Fruit fly (Drosophila melanogaster) whole organism, pupa: Measurements from ENCODE around the gene tara.

Source experiments
- CG10348 ChIP-seq: fragments of 200-800 bp; sonication (Bioruptor generic); IDR thresholded peaks from 2 replicates; pipeline ENCODE4 v1.3.6; 2022; ENCODE audit warnings: missing biosample characterization, missing genetic modification characterization
- CG12605 ChIP-seq: fragments of 200-800 bp; sonication (Bioruptor generic); IDR thresholded peaks from 2 replicates; pipeline ENCODE4 v1.3.6; 2022; ENCODE audit warnings: missing biosample characterization, missing genetic modification characterization
- CG13204 ChIP-seq: fragments of 200-800 bp; sonication (Bioruptor generic); optimal IDR thresholded peaks from 2 replicates; lab custom pipeline; 2018; ENCODE audit warnings: missing biosample characterization, mild to moderate bottlenecking, missing genetic modification characterization, moderate library complexity
- CG14655 ChIP-seq: fragments of 200-800 bp; sonication (Bioruptor generic); optimal IDR thresholded peaks from 3 replicates; lab custom pipeline; 2017; ENCODE audit warnings: mild to moderate bottlenecking, missing biosample characterization, missing genetic modification reagents, missing genetic modification characterization
- CG15710 ChIP-seq: fragments of 200-800 bp; sonication (Bioruptor generic); optimal IDR thresholded peaks from 2 replicates; lab custom pipeline; 2018; ENCODE audit warnings: missing biosample characterization, mild to moderate bottlenecking, missing genetic modification characterization, moderate library complexity
- CG17806 ChIP-seq: fragments of 200-800 bp; sonication (Bioruptor generic); optimal IDR thresholded peaks from 2 replicates; lab custom pipeline; 2018; ENCODE audit warnings: missing biosample characterization, mild to moderate bottlenecking, missing genetic modification characterization, moderate library complexity
- CG32121 ChIP-seq: fragments of 200-800 bp; sonication (Bioruptor generic); IDR thresholded peaks from 2 replicates; pipeline ENCODE4 v1.3.6; 2022; ENCODE audit warnings: missing biosample characterization, missing genetic modification characterization
- CG34367 ChIP-seq: fragments of 200-800 bp; sonication (Bioruptor generic); optimal IDR thresholded peaks from 2 replicates; lab custom pipeline; 2018; ENCODE audit warnings: missing biosample characterization, mild to moderate bottlenecking, missing genetic modification characterization
- CG4496 ChIP-seq: fragments of 200-800 bp; sonication (Bioruptor generic); IDR thresholded peaks from 3 replicates; pipeline ENCODE4 v1.3.6; 2022; ENCODE audit warnings: missing biosample characterization, missing genetic modification characterization
- CG8159 ChIP-seq: fragments of 200-800 bp; sonication (Bioruptor generic); optimal IDR thresholded peaks from 3 replicates; lab custom pipeline; 2018; ENCODE audit warnings: missing biosample characterization, mild to moderate bottlenecking, missing genetic modification characterization, moderate library complexity
- CG8301 ChIP-seq: fragments of 200-800 bp; sonication (Bioruptor generic); optimal IDR thresholded peaks from 2 replicates; lab custom pipeline; 2018; ENCODE audit warnings: missing biosample characterization, mild to moderate bottlenecking, missing genetic modification characterization
- CG9948 ChIP-seq: fragments of 200-800 bp; sonication (Bioruptor generic); optimal IDR thresholded peaks from 2 replicates; lab custom pipeline; 2018; ENCODE audit warnings: missing biosample characterization, mild to moderate bottlenecking, missing genetic modification characterization, moderate library complexity
- D1 ChIP-seq: fragments of 200-800 bp; sonication (Bioruptor generic); optimal IDR thresholded peaks from 2 replicates; lab custom pipeline; 2018; ENCODE audit warnings: missing biosample characterization, mild to moderate bottlenecking, missing genetic modification characterization, moderate library complexity
- EcR ChIP-seq: fragments of 200-800 bp; sonication (Bioruptor generic); optimal IDR thresholded peaks from 3 replicates; lab custom pipeline; 2019; ENCODE audit warnings: missing biosample characterization, missing genetic modification characterization, mild to moderate bottlenecking, moderate library complexity, missing genetic modification reagents
- Ets98B ChIP-seq: fragments of 200-800 bp; sonication (Bioruptor generic); IDR thresholded peaks from 2 replicates; pipeline ENCODE4 v1.3.6; 2022; ENCODE audit warnings: missing biosample characterization, missing genetic modification characterization
- Pif1A ChIP-seq: fragments of 200-800 bp; sonication (Bioruptor generic); optimal IDR thresholded peaks from 3 replicates; lab custom pipeline; 2016; ENCODE audit warnings: missing biosample characterization, missing genetic modification characterization
- Pif1B ChIP-seq: fragments of 200-800 bp; sonication (Bioruptor generic); optimal IDR thresholded peaks from 3 replicates; lab custom pipeline; 2016; ENCODE audit warnings: missing biosample characterization, missing genetic modification characterization
- Snoo ChIP-seq: fragments of 200-800 bp; sonication (Bioruptor generic); optimal IDR thresholded peaks from 3 replicates; lab custom pipeline; 2017; ENCODE audit warnings: missing biosample characterization, mild to moderate bottlenecking, missing genetic modification characterization, inconsistent platforms
- fd96Ca ChIP-seq: fragments of 200-800 bp; sonication (Bioruptor generic); IDR thresholded peaks from 3 replicates; pipeline ENCODE4 v1.3.6; 2022; ENCODE audit warnings: missing biosample characterization, missing genetic modification characterization
- gl ChIP-seq: fragments of 200-800 bp; sonication (Bioruptor generic); optimal IDR thresholded peaks from 2 replicates; lab custom pipeline; 2018; ENCODE audit warnings: missing biosample characterization, mild to moderate bottlenecking, missing genetic modification characterization
- rn ChIP-seq: fragments of 200-800 bp; sonication (Bioruptor generic); IDR thresholded peaks from 2 replicates; pipeline ENCODE4 v1.3.6; 2022; ENCODE audit warnings: missing biosample characterization, missing genetic modification characterization

tara gene

DNA sequence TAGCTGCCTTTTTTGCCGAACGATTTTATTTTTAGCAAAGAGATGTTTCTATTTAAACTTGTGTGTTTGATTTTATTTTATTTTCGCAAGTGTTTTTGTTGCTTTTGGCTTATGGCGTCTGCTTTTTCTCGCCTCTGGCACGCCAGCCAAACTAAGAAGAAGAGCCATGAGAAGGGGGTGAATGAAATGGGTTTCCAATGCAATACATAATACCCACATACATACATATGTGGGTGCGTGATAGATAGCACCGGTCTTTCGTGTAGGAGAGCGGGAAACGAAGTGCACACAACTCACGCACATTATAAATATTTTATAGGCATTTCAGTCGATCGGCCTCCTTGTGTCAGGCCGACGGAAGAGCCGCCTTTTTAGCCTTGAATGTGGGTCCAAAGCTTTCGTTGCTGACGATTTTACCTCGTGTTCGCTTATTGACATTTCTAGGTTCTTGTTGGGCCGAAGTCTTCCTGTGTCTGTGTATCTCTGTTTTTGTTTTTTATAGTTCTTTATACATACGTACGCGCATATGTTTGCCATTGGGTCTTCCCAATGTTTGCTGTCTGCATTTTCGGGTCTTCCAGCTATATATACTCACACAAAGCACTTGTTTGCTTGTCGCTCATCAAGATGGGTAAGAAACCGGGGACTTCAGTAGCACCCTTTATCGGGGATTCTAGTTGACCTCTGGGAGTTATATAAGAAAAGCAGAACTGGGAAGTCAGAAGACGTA, 50.6 kb downstream of the tara start:
- TF ChIP-seq fd96Ca (GFP tag; lab: Robert Waterston, UW), result 0 out of 3 replicates have a peak, but pooled peaks have one; percentile 31
- no peak for TF ChIP-seq CG4496
- no peak for TF ChIP-seq CG34367 (tag; lab: Kevin White, UChicago)
- no peak for TF ChIP-seq EcR (GFP tag; lab: Kevin White, UChicago)
- TF ChIP-seq Ets98B (GFP tag; lab: Robert Waterston, UW), result peak; percentile 45
- TF ChIP-seq CG8301 (tag; lab: Kevin White, UChicago), result no peak
- no peak for TF ChIP-seq D1
- no peak for TF ChIP-seq CG9948 (tag; lab: Kevin White, UChicago)
- TF ChIP-seq CG12605 (GFP tag; lab: Robert Waterston, UW), result no peak
- peak; percentile 73 for TF ChIP-seq CG32121 (GFP tag; lab: Robert Waterston, UW)
- no peak for TF ChIP-seq CG13204 (GFP tag; lab: Kevin White, UChicago)
- TF ChIP-seq rn (GFP tag; lab: Robert Waterston, UW), result no peak

DNA sequence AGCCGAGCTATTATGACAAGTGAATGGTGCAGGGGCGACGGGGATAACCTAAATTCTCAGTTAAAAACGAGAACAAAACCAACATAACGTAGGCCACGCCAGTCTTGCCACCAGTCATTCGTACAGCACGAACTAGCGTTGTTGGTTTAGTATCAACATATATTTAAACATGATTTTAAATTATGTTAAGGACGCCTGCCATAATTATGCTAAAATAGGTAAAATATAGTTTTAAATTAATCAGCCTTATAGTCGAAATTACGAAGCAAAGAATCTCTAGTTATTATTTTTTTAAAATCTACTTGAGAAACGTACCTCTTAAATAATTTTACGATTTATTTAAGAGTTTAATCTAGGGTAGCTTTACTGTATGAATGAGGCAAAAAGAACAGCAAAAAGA, 51.5 kb downstream of the tara start:
- no peak for TF ChIP-seq Snoo (tag; lab: Kevin White, UChicago)
- TF ChIP-seq CG10348 (GFP tag; lab: Robert Waterston, UW), result no peak
- no peak for TF ChIP-seq Pif1B (GFP tag; lab: Kevin White, UChicago)
- TF ChIP-seq CG34367 (tag; lab: Kevin White, UChicago), result no peak
- no peak for TF ChIP-seq CG12605 (GFP tag; lab: Robert Waterston, UW)
- no peak for TF ChIP-seq D1
- no peak for TF ChIP-seq CG13204 (GFP tag; lab: Kevin White, UChicago)
- TF ChIP-seq Ets98B (GFP tag; lab: Robert Waterston, UW), result no peak
- TF ChIP-seq rn (GFP tag; lab: Robert Waterston, UW), result no peak
- TF ChIP-seq CG8159 (tag; lab: Kevin White, UChicago), result peak; percentile 29
- peak; percentile 10 for TF ChIP-seq CG15710 (tag; lab: Kevin White, UChicago)
- no peak for TF ChIP-seq CG8301 (tag; lab: Kevin White, UChicago)
- TF ChIP-seq fd96Ca (GFP tag; lab: Robert Waterston, UW), result no peak
- TF ChIP-seq CG9948 (tag; lab: Kevin White, UChicago), result no peak
- no peak for TF ChIP-seq gl (tag; lab: Kevin White, UChicago)
- peak; percentile 33; the same call in 1 of the 2 replicates for TF ChIP-seq CG32121 (GFP tag; lab: Robert Waterston, UW)
- no peak for TF ChIP-seq Pif1A (GFP tag; lab: Kevin White, UChicago)
- TF ChIP-seq CG14655, result no peak
- no peak for TF ChIP-seq CG4496
- peak; percentile 4 for TF ChIP-seq CG17806 (tag; lab: Kevin White, UChicago)

DNA sequence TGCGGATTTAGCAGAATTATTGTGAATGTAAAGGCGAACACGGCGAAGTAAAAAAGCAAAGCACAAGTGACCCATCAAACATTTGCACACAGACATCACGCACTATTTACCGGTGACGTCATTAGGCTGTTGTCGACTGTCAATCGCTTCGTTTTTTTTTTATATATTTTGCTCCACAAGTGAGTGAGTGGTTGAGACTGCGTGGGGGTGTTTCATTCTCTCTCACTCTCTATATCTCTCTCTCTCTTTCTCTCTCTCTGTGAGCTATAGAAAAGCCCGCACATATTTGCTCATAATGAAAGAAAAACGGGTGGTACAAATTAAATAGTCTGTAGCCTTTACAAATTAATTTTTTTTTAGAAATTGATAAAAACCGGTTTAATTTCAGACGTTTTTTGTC, 52.1 kb downstream of the tara start:
- TF ChIP-seq CG10348 (GFP tag; lab: Robert Waterston, UW) (no peak), CG12605 (GFP tag; lab: Robert Waterston, UW) (peak; percentile 32; the same call in 1 of the 2 replicates), rn (GFP tag; lab: Robert Waterston, UW) (no peak), EcR (GFP tag; lab: Kevin White, UChicago) (no peak), CG4496 (no peak), CG32121 (GFP tag; lab: Robert Waterston, UW) (no peak), CG8301 (tag; lab: Kevin White, UChicago) (no peak), CG13204 (GFP tag; lab: Kevin White, UChicago) (no peak)

DNA sequence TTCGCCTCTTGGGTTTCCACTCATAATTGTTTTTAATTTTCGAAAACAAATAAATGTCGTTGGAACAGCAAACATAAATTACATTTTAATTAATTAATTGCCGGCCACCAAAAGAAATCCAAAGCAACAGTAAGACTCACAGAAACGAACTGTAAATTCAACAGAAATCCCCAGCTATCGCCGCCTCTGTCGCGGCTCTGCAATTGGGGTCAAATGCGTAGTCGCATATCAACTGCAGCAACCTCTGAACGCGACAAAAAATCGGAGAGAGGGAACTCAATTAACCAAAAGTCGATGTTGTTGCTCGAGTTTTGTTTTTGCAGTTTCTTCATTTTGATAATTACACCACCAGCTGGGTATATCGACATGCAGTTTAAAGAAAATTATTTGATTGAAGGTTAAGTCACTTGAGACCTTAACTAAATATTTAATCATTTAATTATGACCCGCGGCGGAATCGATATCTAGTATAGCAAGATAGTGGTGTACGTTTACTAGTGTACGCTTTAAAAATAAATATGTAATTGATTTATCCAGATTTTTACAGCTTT, 54.0 kb downstream of the tara start:
- no peak for TF ChIP-seq rn (GFP tag; lab: Robert Waterston, UW)
- peak; percentile 60 for TF ChIP-seq D1

DNA sequence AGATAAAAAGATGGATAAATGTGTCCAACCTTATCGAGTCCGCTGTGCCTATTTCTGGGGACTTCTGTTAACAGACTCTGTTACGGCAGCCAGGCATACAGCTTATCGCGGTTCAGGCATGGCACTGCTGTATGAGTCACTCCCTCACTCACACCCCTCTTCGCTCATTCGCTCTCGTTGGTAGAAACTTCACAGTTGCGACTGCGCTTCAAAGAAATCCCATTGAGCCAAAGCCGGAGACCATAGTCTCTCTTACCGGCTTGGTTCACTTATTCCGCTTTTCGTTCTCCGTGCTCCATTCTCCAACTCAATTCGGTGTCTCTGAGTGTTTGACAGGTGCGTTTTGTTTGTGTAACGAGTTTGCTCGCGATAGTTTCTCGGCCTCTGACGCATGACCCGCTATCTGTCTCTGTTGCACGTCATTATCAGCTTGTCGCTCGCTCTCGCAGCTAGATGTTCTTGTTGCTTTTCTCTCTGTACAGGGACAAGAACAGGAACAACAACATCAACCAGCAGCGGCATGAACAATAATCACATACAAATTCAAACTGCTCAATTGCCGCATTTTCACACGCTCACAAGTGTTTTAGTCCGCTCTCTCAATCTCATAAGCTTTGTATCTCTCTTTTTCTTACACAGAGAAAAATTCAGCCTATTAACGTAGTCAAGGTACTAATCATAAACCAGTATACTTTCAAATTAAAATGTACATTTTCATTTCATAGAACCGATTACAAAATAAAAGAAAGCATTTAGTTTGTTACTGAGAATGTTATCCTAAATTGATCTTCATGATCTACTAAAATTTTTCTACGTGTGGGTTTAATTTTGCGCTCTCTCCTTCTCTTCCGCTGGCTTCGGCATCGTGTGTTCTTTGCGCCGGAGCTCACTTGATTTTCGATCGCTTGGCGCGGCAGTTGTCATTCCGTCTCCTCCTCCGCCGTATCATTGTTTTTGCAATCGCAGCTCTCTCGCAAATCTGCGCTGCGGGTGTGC, 54.9 kb downstream of the tara start:
- peak; percentile 99 for TF ChIP-seq Snoo (tag; lab: Kevin White, UChicago)
- TF ChIP-seq CG15710 (tag; lab: Kevin White, UChicago), result peak; percentile 100
- peak; percentile 99 for TF ChIP-seq D1
- TF ChIP-seq CG10348 (GFP tag; lab: Robert Waterston, UW), result peak; percentile 94
- TF ChIP-seq fd96Ca (GFP tag; lab: Robert Waterston, UW), result peak; percentile 94
- TF ChIP-seq CG12605 (GFP tag; lab: Robert Waterston, UW), result peak; percentile 99
- peak; percentile 99 for TF ChIP-seq CG34367 (tag; lab: Kevin White, UChicago)
- peak; percentile 95 for TF ChIP-seq EcR (GFP tag; lab: Kevin White, UChicago)
- peak; percentile 99 for TF ChIP-seq rn (GFP tag; lab: Robert Waterston, UW)
- TF ChIP-seq Pif1B (GFP tag; lab: Kevin White, UChicago), result peak; percentile 99
- TF ChIP-seq CG14655, result peak; percentile 99
- peak; percentile 100 for TF ChIP-seq CG4496
- TF ChIP-seq Pif1A (GFP tag; lab: Kevin White, UChicago), result peak; percentile 99
- peak; percentile 100 for TF ChIP-seq Ets98B (GFP tag; lab: Robert Waterston, UW)
- peak; percentile 99 for TF ChIP-seq CG8159 (tag; lab: Kevin White, UChicago)
- peak; percentile 98 for TF ChIP-seq CG13204 (GFP tag; lab: Kevin White, UChicago)
- peak; percentile 99 for TF ChIP-seq CG8301 (tag; lab: Kevin White, UChicago)
- peak; percentile 98 for TF ChIP-seq gl (tag; lab: Kevin White, UChicago)
- peak; percentile 99 for TF ChIP-seq CG9948 (tag; lab: Kevin White, UChicago)
- peak; percentile 100 for TF ChIP-seq CG32121 (GFP tag; lab: Robert Waterston, UW)
- TF ChIP-seq CG17806 (tag; lab: Kevin White, UChicago), result peak; percentile 99
